Worm (Caenorhabditis elegans): Measurements from ENCODE around the gene uaf-1.

The uaf-1 gene

ce11 chrIII:1030965-1031364, 45.4 kb downstream of the uaf-1 start, which contains the start of the genes clc-26 and E_BE45912.2:
Gene clc-26 (minus strand): TSS chrIII:1031065.
Gene E_BE45912.2 (minus strand): TSS chrIII:1031103.
- TF ChIP-seq rnt-1 (tag; optimal IDR thresholded peaks at IDR 0.05) (no peak), aha-1 (tag; optimal IDR thresholded peaks at IDR 0.05) (no peak)

ce11 chrIII:1028233-1028632, 48.1 kb downstream of the uaf-1 start:
- no peak for TF ChIP-seq skn-1 (tag; optimal IDR thresholded peaks at IDR 0.05)
- peak in 1 of 2 experiments; percentile 0 for TF ChIP-seq lin-35 (GFP tag; optimal IDR thresholded peaks at IDR 0.05)
- peak; percentile 42 for TF ChIP-seq elt-2 (tag; optimal IDR thresholded peaks at IDR 0.05)

ce11 chrIII:1026261-1026660, 50.1 kb downstream of the uaf-1 start, which contains the start of gene clc-25:
Gene clc-25 (minus strand): TSS chrIII:1026361.
- TF ChIP-seq nhr-28 (tag; optimal IDR thresholded peaks at IDR 0.05) = no peak
- TF ChIP-seq swsn-7 (tag; optimal IDR thresholded peaks at IDR 0.05) = no peak
- no peak for TF ChIP-seq mef-2 (tag; optimal IDR thresholded peaks at IDR 0.05)
- no peak for TF ChIP-seq ztf-4 (tag; optimal IDR thresholded peaks at IDR 0.05)
- TF ChIP-seq dsc-1 (tag; optimal IDR thresholded peaks at IDR 0.05) = no peak
- no peak for TF ChIP-seq elt-2 (tag; optimal IDR thresholded peaks at IDR 0.05)
- no peak for TF ChIP-seq nhr-12 (tag; optimal IDR thresholded peaks at IDR 0.05)
- TF ChIP-seq ztf-11 (tag; optimal IDR thresholded peaks at IDR 0.05) = no peak
- TF ChIP-seq dpl-1 (GFP tag; optimal IDR thresholded peaks at IDR 0.05) = no peak
- no peak for TF ChIP-seq fkh-8 (tag; optimal IDR thresholded peaks at IDR 0.05)
- no peak for TF ChIP-seq hpl-2 (GFP tag; optimal IDR thresholded peaks at IDR 0.05)
- no peak for TF ChIP-seq ceh-88 (GFP tag; IDR thresholded peaks at IDR 0.05)
- TF ChIP-seq lin-15B (tag; optimal IDR thresholded peaks at IDR 0.05) = no peak
- no peak for TF ChIP-seq nhr-76 (tag; optimal IDR thresholded peaks at IDR 0.05)
- no peak for TF ChIP-seq alr-1 (tag; optimal IDR thresholded peaks at IDR 0.05; ENCODE audit: borderline replicate concordance)
- TF ChIP-seq elt-3 (tag; optimal IDR thresholded peaks at IDR 0.05) = no peak
- TF ChIP-seq ces-1 (GFP tag; optimal IDR thresholded peaks at IDR 0.05) = no peak

ce11 chrIII:1020732-1021131, 55.6 kb downstream of the uaf-1 start, which contains the start of gene clc-23:
Gene clc-23 (plus strand): TSS chrIII:1020954.
- TF ChIP-seq zag-1 (tag; optimal IDR thresholded peaks at IDR 0.05) = no peak
- no peak for TF ChIP-seq nhr-84 (tag; optimal IDR thresholded peaks at IDR 0.05)
- no peak for TF ChIP-seq tlp-1 (tag; optimal IDR thresholded peaks at IDR 0.05)
- no peak for TF ChIP-seq C34B4.2 (tag; optimal IDR thresholded peaks at IDR 0.05)

- no peak for TF ChIP-seq unc-62 (GFP tag; optimal IDR thresholded peaks at IDR 0.05)
These were observed 60.3 kb downstream of the uaf-1 start, which contains the start of gene Y34F4.3 for ce11 chrIII:1016080-1016479. Gene Y34F4.3 (minus strand): TSS chrIII:1016180.
